Worm (Caenorhabditis elegans) whole organism, L4 larva: ENCODE measurements around the gene F55A4.7.

Experiments
- D1046.2 ChIP-seq: fragments of 200-800 bp; sonication (Bioruptor generic); IDR thresholded peaks from 2 replicates; pipeline ENCODE4 v1.3.6; 2022; ENCODE audit warnings: missing genetic modification characterization, missing compliant biosample characterization
- F10B5.3 ChIP-seq: sonication (generic microtip); optimal IDR thresholded peaks from 2 replicates; lab custom pipeline; 2016; ENCODE audit warnings: mild to moderate bottlenecking, missing genetic modification characterization, missing compliant biosample characterization
- F37D6.2 ChIP-seq: sonication (generic microtip); optimal IDR thresholded peaks from 2 replicates; lab custom pipeline; 2016; ENCODE audit warnings: mild to moderate bottlenecking, missing genetic modification characterization, missing compliant biosample characterization
- Y48G9A.11 ChIP-seq: fragments of 200-800 bp; sonication (Bioruptor generic); IDR thresholded peaks from 2 replicates; pipeline ENCODE4 v1.3.6; 2022; ENCODE audit warnings: missing genetic modification reagents, missing genetic modification characterization, missing compliant biosample characterization
- Y5F2A.4 ChIP-seq: fragments of 200-800 bp; sonication (Bioruptor generic); optimal IDR thresholded peaks from 2 replicates; lab custom pipeline; 2018; ENCODE audit warnings: mild to moderate bottlenecking, missing genetic modification characterization, missing compliant biosample characterization
- ZK337.2 ChIP-seq: fragments of 200-800 bp; sonication (Bioruptor generic); IDR thresholded peaks from 2 replicates; pipeline ENCODE4 v1.3.6; 2022; ENCODE audit warnings: missing genetic modification reagents, missing genetic modification characterization, missing compliant biosample characterization
- aha-1 ChIP-seq: fragments of 150-350 bp; peaks from one replicate; lab custom pipeline; 2014; ENCODE audit warnings: missing biosample characterization, missing genetic modification characterization
- aly-2 ChIP-seq: sonication (generic microtip); optimal IDR thresholded peaks from 2 replicates; lab custom pipeline; 2018; ENCODE audit warnings: missing biosample characterization, missing genetic modification characterization
- arid-1 ChIP-seq: fragments of 200-800 bp; sonication (Bioruptor generic); conservative IDR thresholded peaks from 2 replicates; pipeline ENCODE4 v1.3.6; 2022; ENCODE audit warnings: missing genetic modification reagents, missing genetic modification characterization, missing compliant biosample characterization
- ceh-28 ChIP-seq: fragments of 150-350 bp; optimal IDR thresholded peaks from 2 replicates; lab custom pipeline; 2014; ENCODE audit warnings: missing biosample characterization, missing genetic modification reagents, missing genetic modification characterization
- ceh-32 ChIP-seq: sonication (generic microtip); optimal IDR thresholded peaks from 2 replicates; lab custom pipeline; 2016; ENCODE audit warnings: mild to moderate bottlenecking, missing genetic modification characterization, missing compliant biosample characterization; ENCODE audit not compliant: poor library complexity
- ceh-44 ChIP-seq: fragments of 200-800 bp; sonication (Bioruptor generic); IDR thresholded peaks from 2 replicates; pipeline ENCODE4 v1.3.6; 2022; ENCODE audit warnings: missing genetic modification reagents, missing genetic modification characterization, missing compliant biosample characterization
- ceh-62 ChIP-seq: sonication (generic microtip); optimal IDR thresholded peaks from 2 replicates; lab custom pipeline; 2017; ENCODE audit warnings: missing biosample characterization, missing genetic modification characterization
- ceh-82 ChIP-seq: sonication (generic microtip); optimal IDR thresholded peaks from 2 replicates; lab custom pipeline; 2017; ENCODE audit warnings: missing biosample characterization, missing genetic modification characterization
- cey-2 ChIP-seq: sonication (generic microtip); optimal IDR thresholded peaks from 3 replicates; lab custom pipeline; 2017; ENCODE audit warnings: missing genetic modification characterization, mild to moderate bottlenecking, missing compliant biosample characterization, antibody characterized with exemption, borderline replicate concordance; ENCODE audit not compliant: insufficient read depth
- daf-16 ChIP-seq, 3 experiments: sonication (generic microtip); optimal IDR thresholded peaks; 2 replicates each; lab custom pipeline; 2016 to 2017; ENCODE audit warnings: missing genetic modification characterization in 3 of 3, missing genetic modification reagents in 3 of 3, mild to moderate bottlenecking in 2 of 3, missing compliant biosample characterization in 2 of 3, missing biosample characterization in 1 of 3, moderate library complexity in 1 of 3
- daf-8 ChIP-seq: fragments of 200-800 bp; sonication (Bioruptor generic); IDR thresholded peaks from 2 replicates; pipeline ENCODE4 v1.3.6; 2022; ENCODE audit warnings: missing genetic modification characterization, missing compliant biosample characterization
- dmd-9 ChIP-seq: fragments of 200-800 bp; sonication (Bioruptor generic); IDR thresholded peaks from 2 replicates; pipeline ENCODE4 v1.3.6; 2022; ENCODE audit warnings: missing genetic modification reagents, missing genetic modification characterization, missing compliant biosample characterization
- fos-1 ChIP-seq: fragments of 150-350 bp; optimal IDR thresholded peaks from 2 replicates; lab custom pipeline; 2014; ENCODE audit warnings: missing biosample characterization, missing genetic modification characterization
- gei-8 ChIP-seq: fragments of 200-800 bp; sonication (Bioruptor generic); optimal IDR thresholded peaks from 2 replicates; lab custom pipeline; 2018; ENCODE audit warnings: mild to moderate bottlenecking, missing genetic modification characterization, missing compliant biosample characterization
- hmg-1.1 ChIP-seq: fragments of 200-800 bp; sonication (Bioruptor generic); IDR thresholded peaks from 2 replicates; pipeline ENCODE4 v1.3.6; 2022; ENCODE audit warnings: missing genetic modification reagents, missing genetic modification characterization, missing compliant biosample characterization
- lin-38 ChIP-seq: fragments of 200-800 bp; sonication (Bioruptor generic); IDR thresholded peaks from 2 replicates; pipeline ENCODE4 v1.3.6; 2022; ENCODE audit warnings: missing genetic modification reagents, missing genetic modification characterization, missing compliant biosample characterization
- lsy-2 ChIP-seq, 2 experiments: fragments of 150-350 bp in 1 of 2; sonication (generic microtip) in 1 of 2; optimal IDR thresholded peaks; 2 replicates each; lab custom pipeline; 2014 to 2017; ENCODE audit warnings: missing biosample characterization in 2 of 2, missing genetic modification characterization in 2 of 2
- madf-9 ChIP-seq: fragments of 200-800 bp; sonication (Bioruptor generic); conservative IDR thresholded peaks from 2 replicates; pipeline ENCODE4 v1.3.6; 2022; ENCODE audit warnings: missing genetic modification reagents, missing genetic modification characterization, missing compliant biosample characterization
- mdl-1 ChIP-seq, 2 experiments: fragments of 150-350 bp in 1 of 2; sonication (generic microtip) in 1 of 2; optimal IDR thresholded peaks; 2 replicates each; lab custom pipeline; 2014 to 2017; ENCODE audit warnings: missing biosample characterization in 2 of 2, missing genetic modification characterization in 2 of 2
- mdt-29 ChIP-seq: fragments of 200-800 bp; sonication (Bioruptor generic); IDR thresholded peaks from 2 replicates; pipeline ENCODE4 v1.3.6; 2022; ENCODE audit warnings: missing genetic modification reagents, missing genetic modification characterization, missing compliant biosample characterization
- mes-2 ChIP-seq: sonication (generic microtip); optimal IDR thresholded peaks from 2 replicates; lab custom pipeline; 2016; ENCODE audit warnings: missing genotype, mild to moderate bottlenecking, missing genetic modification characterization, missing compliant biosample characterization; ENCODE audit not compliant: poor library complexity, severe bottlenecking
- mxl-2 ChIP-seq: fragments of 200-800 bp; sonication (Bioruptor generic); conservative IDR thresholded peaks from 2 replicates; pipeline ENCODE4 v1.3.6; 2022; ENCODE audit warnings: missing genetic modification reagents, missing genetic modification characterization, missing compliant biosample characterization
- nhr-10 ChIP-seq: fragments of 150-350 bp; optimal IDR thresholded peaks from 2 replicates; lab custom pipeline; 2014; ENCODE audit warnings: missing biosample characterization, missing genetic modification characterization
- nhr-111 ChIP-seq: fragments of 200-800 bp; sonication (Bioruptor generic); optimal IDR thresholded peaks from 2 replicates; lab custom pipeline; 2018; ENCODE audit warnings: mild to moderate bottlenecking, missing genetic modification characterization, missing compliant biosample characterization
- nhr-25 ChIP-seq: sonication (generic microtip); optimal IDR thresholded peaks from 2 replicates; lab custom pipeline; 2017; ENCODE audit warnings: missing genetic modification characterization, mild to moderate bottlenecking, missing compliant biosample characterization, antibody characterized with exemption, moderate library complexity, borderline replicate concordance; ENCODE audit not compliant: insufficient read depth
- nhr-28 ChIP-seq: fragments of 150-350 bp; optimal IDR thresholded peaks from 2 replicates; lab custom pipeline; 2014; ENCODE audit warnings: missing biosample characterization, missing genetic modification characterization
- nhr-42 ChIP-seq: fragments of 200-800 bp; sonication (Bioruptor generic); IDR thresholded peaks from 2 replicates; pipeline ENCODE4 v1.3.6; 2022; ENCODE audit warnings: missing genetic modification characterization, missing compliant biosample characterization
- nhr-48 ChIP-seq: sonication (generic microtip); optimal IDR thresholded peaks from 2 replicates; lab custom pipeline; 2016; ENCODE audit warnings: mild to moderate bottlenecking, missing genetic modification characterization, missing compliant biosample characterization
- nhr-6 ChIP-seq: fragments of 150-350 bp; optimal IDR thresholded peaks from 2 replicates; lab custom pipeline; 2014; ENCODE audit warnings: missing biosample characterization, missing genetic modification characterization
- nhr-76 ChIP-seq: fragments of 150-350 bp; optimal IDR thresholded peaks from 2 replicates; lab custom pipeline; 2014; ENCODE audit warnings: missing biosample characterization, missing genetic modification characterization
- pha-4 ChIP-seq, 2 experiments: fragments of 150-350 bp in 1 of 2; fragments of 200-800 bp in 1 of 2; sonication (Bioruptor generic) in 1 of 2; IDR thresholded peaks in 1 of 2; optimal IDR thresholded peaks in 1 of 2; 2 replicates each; pipeline versions ENCODE4 v1.3.6 to Lab custom; 2014 to 2022; ENCODE audit warnings: missing genetic modification characterization in 2 of 2, missing genetic modification reagents in 2 of 2, missing biosample characterization in 1 of 2, missing compliant biosample characterization in 1 of 2
- php-3 ChIP-seq: fragments of 200-800 bp; sonication (Bioruptor generic); IDR thresholded peaks from 2 replicates; pipeline ENCODE4 v1.3.6; 2022; ENCODE audit warnings: missing genetic modification reagents, missing genetic modification characterization, missing compliant biosample characterization
- pqm-1 ChIP-seq: sonication (generic microtip); optimal IDR thresholded peaks from 2 replicates; lab custom pipeline; 2017; ENCODE audit warnings: missing biosample characterization, missing genetic modification characterization
- rbr-2 ChIP-seq: sonication (generic microtip); optimal IDR thresholded peaks from 2 replicates; lab custom pipeline; 2016; ENCODE audit warnings: missing genotype, missing genetic modification characterization, missing compliant biosample characterization
- skn-1 ChIP-seq: fragments of 150-350 bp; optimal IDR thresholded peaks from 2 replicates; lab custom pipeline; 2014; ENCODE audit warnings: missing biosample characterization, missing genetic modification characterization
- snpc-4 ChIP-seq: fragments of 150-350 bp; optimal IDR thresholded peaks from 2 replicates; lab custom pipeline; 2014; ENCODE audit warnings: missing biosample characterization, missing genetic modification characterization
- spr-1 ChIP-seq: sonication (generic microtip); optimal IDR thresholded peaks from 2 replicates; lab custom pipeline; 2016; ENCODE audit warnings: mild to moderate bottlenecking, missing genetic modification characterization, missing compliant biosample characterization
- unc-130 ChIP-seq: sonication (generic microtip); optimal IDR thresholded peaks from 2 replicates; lab custom pipeline; 2016; ENCODE audit warnings: missing genetic modification reagents, missing genetic modification characterization, missing compliant biosample characterization
- unc-39 ChIP-seq: sonication (generic microtip); optimal IDR thresholded peaks from 2 replicates; lab custom pipeline; 2017; ENCODE audit warnings: missing biosample characterization, missing genetic modification characterization
- unc-62 ChIP-seq, 3 experiments: fragments of 150-350 bp in 1 of 3; sonication (generic microtip); optimal IDR thresholded peaks in 2 of 3; peaks in 1 of 3; 1 replicate in 1 of 3; 2 replicates in 2 of 3; lab custom pipeline; 2014 to 2017; ENCODE audit warnings: missing biosample characterization in 3 of 3, missing genetic modification characterization in 3 of 3, missing genetic modification reagents in 3 of 3, missing genotype in 1 of 3
- vab-7 ChIP-seq: fragments of 200-800 bp; sonication (Bioruptor generic); IDR thresholded peaks from 2 replicates; pipeline ENCODE4 v1.3.6; 2022; ENCODE audit warnings: missing genetic modification reagents, missing genetic modification characterization, missing compliant biosample characterization
- zip-2 ChIP-seq: fragments of 150-350 bp; optimal IDR thresholded peaks from 2 replicates; lab custom pipeline; 2014; ENCODE audit warnings: missing biosample characterization, missing genetic modification characterization
- ztf-7 ChIP-seq: fragments of 150-350 bp; optimal IDR thresholded peaks from 2 replicates; lab custom pipeline; 2014; ENCODE audit warnings: missing biosample characterization, missing genetic modification characterization

The F55A4.7 gene

DNA sequence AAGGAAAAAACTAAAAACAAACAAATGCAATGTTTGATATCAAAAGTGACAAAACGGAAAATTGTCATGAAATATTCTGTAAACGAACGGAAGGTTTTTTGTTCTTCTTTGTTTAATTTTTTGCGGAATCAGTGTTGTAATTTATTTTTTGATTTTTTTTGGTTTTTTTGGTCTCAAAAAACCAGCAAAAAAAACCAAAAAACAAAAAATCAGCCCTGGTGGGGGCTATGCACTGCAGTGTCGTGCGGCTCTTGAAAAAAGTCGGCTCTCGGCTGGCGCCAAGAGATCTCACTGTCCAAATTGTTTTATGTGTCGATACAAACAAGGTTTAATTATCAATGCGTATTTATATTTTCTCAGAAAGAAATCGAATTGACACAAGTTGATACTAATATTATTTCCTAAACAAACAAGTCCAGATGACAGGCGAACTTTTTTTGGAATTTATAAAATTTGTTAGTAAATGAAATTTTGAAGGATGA is 25.8 kb downstream of the F55A4.7 start (continued):
- TF ChIP-seq ceh-44 (GFP tag; lab: Robert Waterston, UW): no peak
- TF ChIP-seq zip-2 (tag; lab: Kevin White, UChicago): no peak
- TF ChIP-seq aha-1 (tag; lab: Kevin White, UChicago): peak; percentile 40
- peak; percentile 45; the same call in 1 of the 2 replicates for TF ChIP-seq dmd-9 (GFP tag; lab: Robert Waterston, UW)
- no peak for TF ChIP-seq F37D6.2 (tag; lab: Kevin White, UChicago)
- no peak for TF ChIP-seq snpc-4
- TF ChIP-seq ceh-28: no peak
- TF ChIP-seq ceh-62 (tag; lab: Kevin White, UChicago): no peak
- TF ChIP-seq unc-62 (GFP tag; optimal IDR thresholded peaks at IDR 0.05 in 1 of 2; lab: Kevin White, UChicago): no peak
- TF ChIP-seq unc-62 (tag; optimal IDR thresholded peaks at IDR 0.05; lab: Kevin White, UChicago): no peak
- TF ChIP-seq lsy-2 (tag; optimal IDR thresholded peaks at IDR 0.05; lab: Kevin White, UChicago): no peak
- no peak for TF ChIP-seq spr-1
- no peak for TF ChIP-seq ceh-32 (tag; lab: Kevin White, UChicago)
- no peak for TF ChIP-seq rbr-2 (tag; lab: Kevin White, UChicago)
- TF ChIP-seq nhr-76: no peak
- no peak for TF ChIP-seq cey-2 (tag; lab: Kevin White, UChicago)
- TF ChIP-seq lin-38 (GFP tag; lab: Robert Waterston, UW): peak; percentile 38
- no peak for TF ChIP-seq ZK337.2 (GFP tag; lab: Robert Waterston, UW)
- TF ChIP-seq fos-1 (tag; lab: Kevin White, UChicago): no peak
- no peak for TF ChIP-seq nhr-25 (tag; lab: Kevin White, UChicago)
- no peak for TF ChIP-seq madf-9
- peak; percentile 13 for TF ChIP-seq nhr-28 (tag; lab: Kevin White, UChicago)
- no peak for TF ChIP-seq vab-7 (GFP tag; lab: Robert Waterston, UW)
- TF ChIP-seq pha-4 (GFP tag; IDR thresholded peaks at IDR 0.05; lab: Robert Waterston, UW): peak; percentile 40; the same call in 1 of the 2 replicates
- TF ChIP-seq pha-4 (tag; optimal IDR thresholded peaks at IDR 0.05; lab: Kevin White, UChicago): no peak
- no peak for TF ChIP-seq Y48G9A.11
- TF ChIP-seq D1046.2 (GFP tag; lab: Robert Waterston, UW): 0 out of 2 replicates have a peak, but pooled peaks have one; percentile 57
- TF ChIP-seq mxl-2 (GFP tag; lab: Robert Waterston, UW): no peak
- TF ChIP-seq nhr-48 (tag; lab: Kevin White, UChicago): no peak
- TF ChIP-seq php-3 (GFP tag; lab: Robert Waterston, UW): peak; percentile 55; the same call in 1 of the 2 replicates
- no peak for TF ChIP-seq nhr-10 (tag; lab: Kevin White, UChicago)
- no peak for TF ChIP-seq nhr-111 (GFP tag; lab: Kevin White, UChicago)
- no peak for TF ChIP-seq F10B5.3 (tag; lab: Kevin White, UChicago)
- peak; percentile 22 for TF ChIP-seq mes-2 (tag; lab: Kevin White, UChicago)
- TF ChIP-seq nhr-42 (GFP tag; lab: Robert Waterston, UW): peak; percentile 40; the same call in 1 of the 2 replicates
- no peak for TF ChIP-seq pqm-1 (tag; lab: Kevin White, UChicago)
- TF ChIP-seq nhr-6: no peak
- TF ChIP-seq Y5F2A.4 (GFP tag; lab: Kevin White, UChicago): peak; percentile 38
- TF ChIP-seq skn-1 (tag; lab: Kevin White, UChicago): no peak
- TF ChIP-seq daf-16 (GFP tag; optimal IDR thresholded peaks at IDR 0.05; lab: Kevin White, UChicago): no peak
- TF ChIP-seq daf-16 (tag; optimal IDR thresholded peaks at IDR 0.05; lab: Kevin White, UChicago): peak; percentile 31
- no peak for TF ChIP-seq daf-8 (GFP tag; lab: Robert Waterston, UW)
- TF ChIP-seq unc-39: no peak
- TF ChIP-seq unc-130 (GFP tag; lab: Kevin White, UChicago): no peak
- no peak for TF ChIP-seq ceh-82 (tag; lab: Kevin White, UChicago)
- TF ChIP-seq arid-1 (GFP tag; lab: Robert Waterston, UW): no peak
- TF ChIP-seq gei-8 (GFP tag; lab: Kevin White, UChicago): peak; percentile 38
- no peak for TF ChIP-seq ztf-7 (tag; lab: Kevin White, UChicago)
- TF ChIP-seq mdl-1 (tag; optimal IDR thresholded peaks at IDR 0.05; lab: Kevin White, UChicago): no peak
- TF ChIP-seq hmg-1.1 (GFP tag; lab: Robert Waterston, UW): peak; percentile 15; the same call in 1 of the 2 replicates
- no peak for TF ChIP-seq aly-2 (tag; lab: Kevin White, UChicago)
- 0 out of 2 replicates have a peak, but pooled peaks have one; percentile 38 for TF ChIP-seq mdt-29 (GFP tag; lab: Robert Waterston, UW)
